Worm (Caenorhabditis elegans) whole organism, L4 larva: ENCODE results near the gene srw-16.

Experiments
- F10B5.3 ChIP-seq: sonication (generic microtip); optimal IDR thresholded peaks from 2 replicates; lab custom pipeline; 2016; ENCODE audit warnings: mild to moderate bottlenecking, missing genetic modification characterization, missing compliant biosample characterization
- F49E8.2 ChIP-seq: sonication (generic microtip); optimal IDR thresholded peaks from 2 replicates; lab custom pipeline; 2016; ENCODE audit warnings: missing compliant biosample characterization, mild to moderate bottlenecking, missing genetic modification characterization, borderline replicate concordance
- T20F7.1 ChIP-seq: fragments of 200-800 bp; sonication (Bioruptor generic); optimal IDR thresholded peaks from 2 replicates; lab custom pipeline; 2018; ENCODE audit warnings: mild to moderate bottlenecking, missing genetic modification characterization, missing compliant biosample characterization
- T26A8.4 ChIP-seq: fragments of 200-800 bp; sonication (Bioruptor generic); IDR thresholded peaks from 2 replicates; pipeline ENCODE4 v1.3.6; 2022; ENCODE audit warnings: missing genetic modification characterization, missing compliant biosample characterization
- Y48G9A.11 ChIP-seq: fragments of 200-800 bp; sonication (Bioruptor generic); IDR thresholded peaks from 2 replicates; pipeline ENCODE4 v1.3.6; 2022; ENCODE audit warnings: missing genetic modification reagents, missing genetic modification characterization, missing compliant biosample characterization
- Y75B8A.6 ChIP-seq: fragments of 200-800 bp; sonication (Bioruptor generic); IDR thresholded peaks from 2 replicates; pipeline ENCODE4 v1.3.6; 2022; ENCODE audit warnings: missing genetic modification reagents, missing genetic modification characterization, missing compliant biosample characterization
- ZK546.5 ChIP-seq, 2 experiments: sonication (generic microtip); optimal IDR thresholded peaks; 2 replicates each; lab custom pipeline; 2017; ENCODE audit warnings: missing biosample characterization in 2 of 2, missing genetic modification characterization in 2 of 2
- aha-1 ChIP-seq: fragments of 150-350 bp; peaks from one replicate; lab custom pipeline; 2014; ENCODE audit warnings: missing biosample characterization, missing genetic modification characterization
- ama-1 ChIP-seq: fragments of 150-350 bp; optimal IDR thresholded peaks from 2 replicates; lab custom pipeline; 2014; ENCODE audit warnings: inconsistent platforms, mixed read lengths
- arid-1 ChIP-seq: fragments of 200-800 bp; sonication (Bioruptor generic); conservative IDR thresholded peaks from 2 replicates; pipeline ENCODE4 v1.3.6; 2022; ENCODE audit warnings: missing genetic modification reagents, missing genetic modification characterization, missing compliant biosample characterization
- ceh-20 ChIP-seq: fragments of 200-800 bp; sonication (Bioruptor generic); IDR thresholded peaks from 2 replicates; pipeline ENCODE4 v1.3.6; 2022; ENCODE audit warnings: missing genetic modification reagents, missing genetic modification characterization, missing compliant biosample characterization
- ceh-62 ChIP-seq: sonication (generic microtip); optimal IDR thresholded peaks from 2 replicates; lab custom pipeline; 2017; ENCODE audit warnings: missing biosample characterization, missing genetic modification characterization
- ceh-82 ChIP-seq: sonication (generic microtip); optimal IDR thresholded peaks from 2 replicates; lab custom pipeline; 2017; ENCODE audit warnings: missing biosample characterization, missing genetic modification characterization
- ces-1 ChIP-seq: fragments of 150-350 bp; sonication (generic microtip); optimal IDR thresholded peaks from 4 replicates; lab custom pipeline; 2014; ENCODE audit warnings: missing biosample characterization, missing genetic modification reagents, missing genetic modification characterization
- ctbp-1 ChIP-seq: fragments of 200-800 bp; sonication (Bioruptor generic); IDR thresholded peaks from 2 replicates; pipeline ENCODE4 v1.3.6; 2022; ENCODE audit warnings: missing genetic modification reagents, missing genetic modification characterization, missing compliant biosample characterization
- daf-12 ChIP-seq: fragments of 150-350 bp; optimal IDR thresholded peaks from 2 replicates; lab custom pipeline; 2014; ENCODE audit warnings: missing biosample characterization, missing genetic modification reagents, missing genetic modification characterization
- daf-19 ChIP-seq: fragments of 200-800 bp; sonication (Bioruptor generic); conservative IDR thresholded peaks from 2 replicates; pipeline ENCODE4 v1.3.6; 2022; ENCODE audit warnings: missing genetic modification characterization, missing compliant biosample characterization
- daf-8 ChIP-seq: fragments of 200-800 bp; sonication (Bioruptor generic); IDR thresholded peaks from 2 replicates; pipeline ENCODE4 v1.3.6; 2022; ENCODE audit warnings: missing genetic modification characterization, missing compliant biosample characterization
- dmd-9 ChIP-seq: fragments of 200-800 bp; sonication (Bioruptor generic); IDR thresholded peaks from 2 replicates; pipeline ENCODE4 v1.3.6; 2022; ENCODE audit warnings: missing genetic modification reagents, missing genetic modification characterization, missing compliant biosample characterization
- duxl-1 ChIP-seq: sonication (generic microtip); optimal IDR thresholded peaks from 2 replicates; lab custom pipeline; 2016; ENCODE audit warnings: mild to moderate bottlenecking, missing genetic modification characterization, moderate library complexity, missing compliant biosample characterization; ENCODE audit not compliant: poor library complexity
- dve-1 ChIP-seq: sonication (generic microtip); optimal IDR thresholded peaks from 2 replicates; lab custom pipeline; 2017; ENCODE audit warnings: antibody characterized with exemption, mild to moderate bottlenecking, missing genetic modification characterization, missing compliant biosample characterization; ENCODE audit not compliant: insufficient read depth
- fkh-10 ChIP-seq: fragments of 150-350 bp; optimal IDR thresholded peaks from 2 replicates; lab custom pipeline; 2014; ENCODE audit warnings: missing biosample characterization, missing genetic modification reagents, missing genetic modification characterization
- fos-1 ChIP-seq: fragments of 150-350 bp; optimal IDR thresholded peaks from 2 replicates; lab custom pipeline; 2014; ENCODE audit warnings: missing biosample characterization, missing genetic modification characterization
- gei-8 ChIP-seq: fragments of 200-800 bp; sonication (Bioruptor generic); optimal IDR thresholded peaks from 2 replicates; lab custom pipeline; 2018; ENCODE audit warnings: mild to moderate bottlenecking, missing genetic modification characterization, missing compliant biosample characterization
- hlh-11 ChIP-seq: fragments of 200-800 bp; sonication (Bioruptor generic); optimal IDR thresholded peaks from 2 replicates; lab custom pipeline; 2018; ENCODE audit warnings: mild to moderate bottlenecking, missing genetic modification characterization, missing compliant biosample characterization
- jun-1 ChIP-seq: fragments of 150-350 bp; optimal IDR thresholded peaks from 2 replicates; lab custom pipeline; 2014; ENCODE audit warnings: missing biosample characterization, missing genetic modification reagents, missing genetic modification characterization
- lin-1 ChIP-seq: fragments of 200-800 bp; sonication (Bioruptor generic); IDR thresholded peaks from 2 replicates; pipeline ENCODE4 v1.3.6; 2022; ENCODE audit warnings: missing genetic modification reagents, missing genetic modification characterization, missing compliant biosample characterization
- lin-29 ChIP-seq: fragments of 200-800 bp; sonication (Bioruptor generic); IDR thresholded peaks from 2 replicates; pipeline ENCODE4 v1.3.6; 2022; ENCODE audit warnings: missing genetic modification reagents, missing genetic modification characterization, missing compliant biosample characterization
- lir-3 ChIP-seq: sonication (generic microtip); optimal IDR thresholded peaks from 2 replicates; lab custom pipeline; 2016; ENCODE audit warnings: mild to moderate bottlenecking, missing genetic modification characterization, missing compliant biosample characterization
- lsy-2 ChIP-seq, 2 experiments: fragments of 150-350 bp in 1 of 2; sonication (generic microtip) in 1 of 2; optimal IDR thresholded peaks; 2 replicates each; lab custom pipeline; 2014 to 2017; ENCODE audit warnings: missing biosample characterization in 2 of 2, missing genetic modification characterization in 2 of 2
- madf-5 ChIP-seq, 2 experiments: fragments of 200-800 bp; sonication (Bioruptor generic); IDR thresholded peaks; 2 replicates each; pipeline ENCODE4 v1.3.6; 2022; ENCODE audit warnings: missing compliant biosample characterization in 2 of 2, missing genetic modification characterization in 2 of 2
- madf-9 ChIP-seq: fragments of 200-800 bp; sonication (Bioruptor generic); conservative IDR thresholded peaks from 2 replicates; pipeline ENCODE4 v1.3.6; 2022; ENCODE audit warnings: missing genetic modification reagents, missing genetic modification characterization, missing compliant biosample characterization
- mdl-1 ChIP-seq, 2 experiments: fragments of 150-350 bp in 1 of 2; sonication (generic microtip) in 1 of 2; optimal IDR thresholded peaks; 2 replicates each; lab custom pipeline; 2014 to 2017; ENCODE audit warnings: missing biosample characterization in 2 of 2, missing genetic modification characterization in 2 of 2
- mdt-29 ChIP-seq: fragments of 200-800 bp; sonication (Bioruptor generic); IDR thresholded peaks from 2 replicates; pipeline ENCODE4 v1.3.6; 2022; ENCODE audit warnings: missing genetic modification reagents, missing genetic modification characterization, missing compliant biosample characterization
- mep-1 ChIP-seq: fragments of 150-350 bp; sonication (generic microtip); optimal IDR thresholded peaks from 3 replicates; lab custom pipeline; 2014; ENCODE audit warnings: missing biosample characterization, missing genetic modification characterization
- mes-2 ChIP-seq: sonication (generic microtip); optimal IDR thresholded peaks from 2 replicates; lab custom pipeline; 2016; ENCODE audit warnings: missing genotype, mild to moderate bottlenecking, missing genetic modification characterization, missing compliant biosample characterization; ENCODE audit not compliant: poor library complexity, severe bottlenecking
- mxl-3 ChIP-seq: fragments of 200-800 bp; sonication (Bioruptor generic); optimal IDR thresholded peaks from 2 replicates; lab custom pipeline; 2018; ENCODE audit warnings: mild to moderate bottlenecking, missing genetic modification characterization, missing compliant biosample characterization
- nhr-10 ChIP-seq: fragments of 150-350 bp; optimal IDR thresholded peaks from 2 replicates; lab custom pipeline; 2014; ENCODE audit warnings: missing biosample characterization, missing genetic modification characterization
- nhr-237 ChIP-seq: sonication (generic microtip); optimal IDR thresholded peaks from 2 replicates; lab custom pipeline; 2017; ENCODE audit warnings: missing biosample characterization, missing genetic modification characterization
- nhr-48 ChIP-seq: sonication (generic microtip); optimal IDR thresholded peaks from 2 replicates; lab custom pipeline; 2016; ENCODE audit warnings: mild to moderate bottlenecking, missing genetic modification characterization, missing compliant biosample characterization
- nhr-77 ChIP-seq: fragments of 150-350 bp; optimal IDR thresholded peaks from 2 replicates; lab custom pipeline; 2014; ENCODE audit warnings: missing biosample characterization, missing genetic modification characterization
- pqm-1 ChIP-seq: sonication (generic microtip); optimal IDR thresholded peaks from 2 replicates; lab custom pipeline; 2017; ENCODE audit warnings: missing biosample characterization, missing genetic modification characterization
- rbr-2 ChIP-seq: sonication (generic microtip); optimal IDR thresholded peaks from 2 replicates; lab custom pipeline; 2016; ENCODE audit warnings: missing genotype, missing genetic modification characterization, missing compliant biosample characterization
- saeg-2 ChIP-seq: fragments of 200-800 bp; sonication (Bioruptor generic); IDR thresholded peaks from 2 replicates; pipeline ENCODE4 v1.3.6; 2022; ENCODE audit warnings: missing genetic modification reagents, missing genetic modification characterization, missing compliant biosample characterization
- snpc-1.2 ChIP-seq: fragments of 200-800 bp; sonication (Bioruptor generic); IDR thresholded peaks from 2 replicates; pipeline ENCODE4 v1.3.6; 2022; ENCODE audit warnings: missing genetic modification reagents, missing genetic modification characterization, missing compliant biosample characterization
- spr-1 ChIP-seq: sonication (generic microtip); optimal IDR thresholded peaks from 2 replicates; lab custom pipeline; 2016; ENCODE audit warnings: mild to moderate bottlenecking, missing genetic modification characterization, missing compliant biosample characterization
- tra-1 ChIP-seq: fragments of 200-800 bp; sonication (Bioruptor generic); IDR thresholded peaks from 2 replicates; pipeline ENCODE4 v1.3.6; 2022; ENCODE audit warnings: missing genetic modification reagents, missing genetic modification characterization, missing compliant biosample characterization
- unc-39 ChIP-seq: sonication (generic microtip); optimal IDR thresholded peaks from 2 replicates; lab custom pipeline; 2017; ENCODE audit warnings: missing biosample characterization, missing genetic modification characterization
- unc-62 ChIP-seq, 3 experiments: fragments of 150-350 bp in 1 of 3; sonication (generic microtip); optimal IDR thresholded peaks in 2 of 3; peaks in 1 of 3; 1 replicate in 1 of 3; 2 replicates in 2 of 3; lab custom pipeline; 2014 to 2017; ENCODE audit warnings: missing biosample characterization in 3 of 3, missing genetic modification characterization in 3 of 3, missing genetic modification reagents in 3 of 3, missing genotype in 1 of 3
- zag-1 ChIP-seq: fragments of 150-350 bp; optimal IDR thresholded peaks from 2 replicates; lab custom pipeline; 2014; ENCODE audit warnings: missing biosample characterization, missing genetic modification characterization
- zfp-3 ChIP-seq: fragments of 200-800 bp; sonication (Bioruptor generic); conservative IDR thresholded peaks from 2 replicates; pipeline ENCODE4 v1.3.6; 2022; ENCODE audit warnings: missing genetic modification reagents, missing genetic modification characterization, missing compliant biosample characterization
- zip-11 ChIP-seq: fragments of 200-800 bp; sonication (Bioruptor generic); IDR thresholded peaks from 2 replicates; pipeline ENCODE4 v1.3.6; 2022; ENCODE audit warnings: missing genetic modification characterization, missing compliant biosample characterization

Gene srw-16

ce11 chrV:15318638-15319037 lies 44.0 kb upstream of the srw-16 start, which contains the start of gene nhr-291:
nhr-291 (plus strand) TSS chrV:15318961.
- TF ChIP-seq daf-12 (no peak), mdt-29 (GFP tag; lab: Robert Waterston, UW) (no peak), duxl-1 (no peak), hlh-11 (tag; lab: Kevin White, UChicago) (peak; percentile 77), mxl-3 (GFP tag; lab: Kevin White, UChicago) (no peak), gei-8 (GFP tag; lab: Kevin White, UChicago) (no peak), unc-39 (no peak), ctbp-1 (no peak), jun-1 (tag; lab: Kevin White, UChicago) (no peak), F49E8.2 (tag; lab: Kevin White, UChicago) (no peak), ceh-82 (tag; lab: Kevin White, UChicago) (no peak), daf-8 (GFP tag; lab: Robert Waterston, UW) (no peak), ama-1 (lab: Kevin White, UChicago) (no peak), lir-3 (no peak), madf-5 (GFP tag; IDR thresholded peaks at IDR 0.05; lab: Robert Waterston, UW) (no peak), zfp-3 (GFP tag; lab: Robert Waterston, UW) (no peak), aha-1 (tag; lab: Kevin White, UChicago) (no peak), T26A8.4 (GFP tag; lab: Robert Waterston, UW) (no peak), mdl-1 (tag; optimal IDR thresholded peaks at IDR 0.05; lab: Kevin White, UChicago) (peak in 1 of 2 experiments; percentile 30), nhr-48 (tag; lab: Kevin White, UChicago) (peak; percentile 59), mes-2 (tag; lab: Kevin White, UChicago) (no peak), snpc-1.2 (GFP tag; lab: Robert Waterston, UW) (no peak), dmd-9 (GFP tag; lab: Robert Waterston, UW) (no peak), nhr-237 (tag; lab: Kevin White, UChicago) (no peak), zag-1 (tag; lab: Kevin White, UChicago) (no peak), Y48G9A.11 (GFP tag; lab: Robert Waterston, UW) (no peak), Y75B8A.6 (GFP tag; lab: Robert Waterston, UW) (no peak), rbr-2 (tag; lab: Kevin White, UChicago) (no peak), unc-62 (GFP tag; optimal IDR thresholded peaks at IDR 0.05 in 1 of 2; lab: Kevin White, UChicago) (no peak), unc-62 (tag; optimal IDR thresholded peaks at IDR 0.05; lab: Kevin White, UChicago) (no peak), madf-9 (GFP tag; lab: Robert Waterston, UW) (no peak), dve-1 (peak; percentile 80), T20F7.1 (GFP tag; lab: Kevin White, UChicago) (no peak), spr-1 (tag; lab: Kevin White, UChicago) (no peak), mep-1 (tag; lab: Kevin White, UChicago) (no peak), ces-1 (GFP tag; lab: Kevin White, UChicago) (no peak), F10B5.3 (no peak), lin-29 (no peak), ceh-62 (tag; lab: Kevin White, UChicago) (no peak), saeg-2 (GFP tag; lab: Robert Waterston, UW) (no peak), zip-11 (GFP tag; lab: Robert Waterston, UW) (no peak), ceh-20 (GFP tag; lab: Robert Waterston, UW) (no peak), lin-1 (GFP tag; lab: Robert Waterston, UW) (peak; percentile 85), ZK546.5 (tag; optimal IDR thresholded peaks at IDR 0.05; lab: Kevin White, UChicago) (no peak), nhr-10 (tag; lab: Kevin White, UChicago) (peak; percentile 31), arid-1 (GFP tag; lab: Robert Waterston, UW) (no peak), tra-1 (peak; percentile 56; the same call in 1 of the 2 replicates), pqm-1 (peak; percentile 98), fkh-10 (no peak), daf-19 (no peak), fos-1 (tag; lab: Kevin White, UChicago) (no peak), nhr-77 (peak; percentile 96), lsy-2 (tag; optimal IDR thresholded peaks at IDR 0.05; lab: Kevin White, UChicago) (no peak)
